Worm (Caenorhabditis elegans): ENCODE results near the gene hst-3.1.

DNA sequence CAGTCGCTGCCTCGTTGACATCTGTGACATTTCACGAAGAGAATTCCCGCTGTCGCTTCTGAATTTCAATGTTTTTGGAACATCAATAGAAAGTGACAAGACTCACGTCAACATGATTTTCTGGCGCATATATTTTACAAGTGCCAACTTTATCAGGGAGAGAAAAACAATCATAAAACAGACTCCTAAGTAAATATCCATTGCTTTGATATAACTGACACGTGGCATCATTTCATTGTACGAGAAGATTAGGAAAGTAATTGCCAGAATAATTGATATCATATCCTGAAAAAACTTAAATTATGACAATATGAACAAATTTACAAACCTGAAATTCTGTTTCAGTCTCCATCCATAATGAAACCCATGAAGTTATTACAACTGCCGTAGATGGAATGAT lies 10.9 kb downstream of the hst-3.1 start:
- no peak for TF ChIP-seq attf-6 (GFP tag; IDR thresholded peaks at IDR 0.05)
- no peak for TF ChIP-seq F55B11.4 (tag; optimal IDR thresholded peaks at IDR 0.05; ENCODE audit: borderline replicate concordance, insufficient read depth)
